Fruit fly (Drosophila melanogaster) whole organism, wandering third instar larva: Measurements from ENCODE around the gene Crg-1.

Source experiments
- GATAd ChIP-seq: sonication (Bioruptor generic); optimal IDR thresholded peaks from 2 replicates; lab custom pipeline; 2016; ENCODE audit warnings: missing biosample characterization, missing genetic modification characterization
- Mio ChIP-seq: sonication (Bioruptor generic); optimal IDR thresholded peaks from 2 replicates; lab custom pipeline; 2016; ENCODE audit warnings: missing biosample characterization, missing genetic modification characterization
- br ChIP-seq: fragments of 200-800 bp; sonication (Bioruptor generic); optimal IDR thresholded peaks from 2 replicates; lab custom pipeline; 2016; ENCODE audit warnings: missing biosample characterization, missing genetic modification characterization
- jim ChIP-seq: fragments of 175-275, 200-325 bp; sonication (Bioruptor generic); optimal IDR thresholded peaks from 2 replicates; lab custom pipeline; 2016; ENCODE audit warnings: missing biosample characterization, mild to moderate bottlenecking, missing genetic modification characterization
- sage ChIP-seq: fragments of 200-800 bp; sonication (Bioruptor generic); optimal IDR thresholded peaks from 2 replicates; lab custom pipeline; 2016; ENCODE audit warnings: missing biosample characterization, mild to moderate bottlenecking, missing genetic modification characterization

DNA sequence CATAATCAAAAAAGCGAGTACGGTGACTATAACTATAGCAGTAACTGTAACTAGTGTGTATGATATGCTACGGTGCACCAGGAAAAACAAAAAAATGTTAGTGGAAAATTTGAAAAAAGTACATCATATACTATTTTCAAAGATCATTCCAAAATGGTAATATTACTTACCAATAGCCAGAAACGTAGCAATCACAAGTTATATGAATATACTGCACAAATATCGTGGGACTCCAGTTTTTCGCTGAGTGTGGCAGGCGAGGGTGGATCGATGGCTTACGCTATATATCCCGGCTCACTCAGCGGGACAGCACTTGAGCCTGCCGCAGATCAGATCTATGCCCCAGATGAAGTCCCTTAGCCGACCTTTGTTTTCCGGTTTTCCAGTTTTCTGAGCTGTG, 44.6 kb downstream of the Crg-1 start:
- no peak for TF ChIP-seq Mio (GFP tag; lab: Kevin White, UChicago)
- no peak for TF ChIP-seq jim
- TF ChIP-seq sage (GFP tag; lab: Kevin White, UChicago), result no peak
- TF ChIP-seq GATAd (GFP tag; lab: Kevin White, UChicago), result no peak
- TF ChIP-seq br (GFP tag; lab: Kevin White, UChicago), result no peak
